Fruit fly (Drosophila melanogaster) whole organism, embryonic: ENCODE data around the gene NANS.

ENCODE experiments used
- Aef1 ChIP-seq: fragments of 200-800 bp; sonication (Bioruptor generic); IDR thresholded peaks from 3 replicates; pipeline ENCODE4 v1.3.6; 2022; ENCODE audit warnings: missing biosample characterization, missing genetic modification characterization
- Atf6 ChIP-seq: fragments of 200-800 bp; sonication (Bioruptor generic); IDR thresholded peaks from 2 replicates; pipeline ENCODE4 v1.3.6; 2022; ENCODE audit warnings: missing biosample characterization, missing genetic modification characterization
- B-H2 ChIP-seq: fragments of 200-800 bp; sonication (Bioruptor generic); optimal IDR thresholded peaks from 2 replicates; lab custom pipeline; 2018; ENCODE audit warnings: missing biosample characterization, mild to moderate bottlenecking, missing genetic modification characterization
- CG10543 ChIP-seq: fragments of 200-800 bp; sonication (Bioruptor generic); optimal IDR thresholded peaks from 3 replicates; lab custom pipeline; 2017; ENCODE audit warnings: missing biosample characterization, mild to moderate bottlenecking, missing genetic modification characterization, moderate library complexity
- CG1603 ChIP-seq: fragments of 200-800 bp; sonication (Bioruptor generic); optimal IDR thresholded peaks from 2 replicates; lab custom pipeline; 2019; ENCODE audit warnings: missing biosample characterization, mild to moderate bottlenecking, missing genetic modification characterization, moderate library complexity
- CG17186 ChIP-seq: fragments of 200-800 bp; sonication (Bioruptor generic); optimal IDR thresholded peaks from 3 replicates; lab custom pipeline; 2017; ENCODE audit warnings: missing biosample characterization, missing genetic modification reagents, missing genetic modification characterization
- CG2129 ChIP-seq: fragments of 200-800 bp; sonication (Bioruptor generic); IDR thresholded peaks from 2 replicates; pipeline ENCODE4 v1.3.6; 2022; ENCODE audit warnings: missing biosample characterization, missing genetic modification characterization; ENCODE audit not compliant: partially characterized antibody
- CG30431 ChIP-seq: fragments of 200-800 bp; sonication (Bioruptor generic); optimal IDR thresholded peaks from 2 replicates; lab custom pipeline; 2017; ENCODE audit warnings: missing biosample characterization, missing genetic modification characterization
- CG43689 ChIP-seq: fragments of 200-800 bp; sonication (Bioruptor generic); IDR thresholded peaks from 2 replicates; pipeline ENCODE4 v1.3.6; 2022; ENCODE audit warnings: missing biosample characterization, missing genetic modification characterization
- CG5180 ChIP-seq: fragments of 200-800 bp; sonication (Bioruptor generic); optimal IDR thresholded peaks from 3 replicates; lab custom pipeline; 2017; ENCODE audit warnings: missing biosample characterization, missing genetic modification characterization, mild to moderate bottlenecking, moderate library complexity, missing genetic modification reagents
- CG6689 ChIP-seq: fragments of 200-800 bp; sonication (Bioruptor generic); IDR thresholded peaks from 2 replicates; pipeline ENCODE4 v1.3.6; 2022; ENCODE audit warnings: missing biosample characterization, missing genetic modification characterization
- CG7786 ChIP-seq: fragments of 200-800 bp; sonication (Bioruptor generic); optimal IDR thresholded peaks from 2 replicates; lab custom pipeline; 2016; ENCODE audit warnings: missing biosample characterization, missing genetic modification characterization
- CG8359 ChIP-seq: fragments of 200-800 bp; sonication (Bioruptor generic); optimal IDR thresholded peaks from 2 replicates; lab custom pipeline; 2017; ENCODE audit warnings: missing biosample characterization, mild to moderate bottlenecking, missing genetic modification characterization, borderline replicate concordance
- CG9215 ChIP-seq: fragments of 200-800 bp; sonication (Bioruptor generic); IDR thresholded peaks from 2 replicates; pipeline ENCODE4 v1.3.6; 2022; ENCODE audit warnings: missing biosample characterization, missing genetic modification characterization
- CG9437 ChIP-seq: fragments of 200-800 bp; sonication (Bioruptor generic); optimal IDR thresholded peaks from 2 replicates; lab custom pipeline; 2018; ENCODE audit warnings: missing biosample characterization, mild to moderate bottlenecking, missing genetic modification characterization
- CG9876 ChIP-seq: fragments of 200-800 bp; sonication (Bioruptor generic); optimal IDR thresholded peaks from 2 replicates; lab custom pipeline; 2016; ENCODE audit warnings: missing biosample characterization, missing genetic modification characterization
- CTCF ChIP-seq: fragments of 200-800 bp; sonication (Bioruptor generic); optimal IDR thresholded peaks from 2 replicates; lab custom pipeline; 2017; ENCODE audit warnings: missing biosample characterization, mild to moderate bottlenecking, missing genetic modification characterization, moderate library complexity
- CkIIα-i1 ChIP-seq: fragments of 200-800 bp; sonication (Bioruptor generic); IDR thresholded peaks from 2 replicates; pipeline ENCODE4 v1.3.6; 2022; ENCODE audit warnings: missing biosample characterization, missing genetic modification characterization
- Dfd ChIP-seq, 2 experiments: fragments of >200 bp; optimal IDR thresholded peaks; 2 replicates each; lab custom pipeline; 2017; ENCODE audit warnings: missing biosample characterization in 2 of 2, missing genetic modification characterization in 2 of 2
- Doc3 ChIP-seq: fragments of 200-800 bp; sonication (Bioruptor generic); IDR thresholded peaks from 3 replicates; pipeline ENCODE4 v1.3.6; 2022; ENCODE audit warnings: missing biosample characterization, missing genetic modification characterization; ENCODE audit not compliant: partially characterized antibody
- Dp ChIP-seq: fragments of 200-800 bp; sonication (Bioruptor generic); optimal IDR thresholded peaks from 2 replicates; lab custom pipeline; 2018; ENCODE audit warnings: missing biosample characterization, mild to moderate bottlenecking, missing genetic modification characterization, moderate library complexity
- ERR ChIP-seq: fragments of 200-800 bp; sonication (Bioruptor generic); optimal IDR thresholded peaks from 2 replicates; lab custom pipeline; 2016; ENCODE audit warnings: missing biosample characterization, missing genetic modification characterization
- HLH3B ChIP-seq: fragments of 200-800 bp; sonication (Bioruptor generic); IDR thresholded peaks from 2 replicates; pipeline ENCODE4 v1.3.6; 2022; ENCODE audit warnings: missing biosample characterization, missing genetic modification characterization
- Hand ChIP-seq: fragments of 200-800 bp; sonication (Bioruptor generic); optimal IDR thresholded peaks from 2 replicates; lab custom pipeline; 2017; ENCODE audit warnings: mild to moderate bottlenecking, missing biosample characterization, missing genetic modification reagents, missing genetic modification characterization
- Hmx ChIP-seq: fragments of 200-800 bp; sonication (Bioruptor generic); optimal IDR thresholded peaks from 2 replicates; lab custom pipeline; 2016; ENCODE audit warnings: missing biosample characterization, missing genetic modification characterization
- MESR4 ChIP-seq: fragments of 200-800 bp; sonication (Bioruptor generic); optimal IDR thresholded peaks from 2 replicates; lab custom pipeline; 2018; ENCODE audit warnings: missing biosample characterization, mild to moderate bottlenecking, missing genetic modification characterization, moderate library complexity
- Max ChIP-seq: fragments of 200-800 bp; sonication (Bioruptor generic); optimal IDR thresholded peaks from 2 replicates; lab custom pipeline; 2016; ENCODE audit warnings: missing biosample characterization, mild to moderate bottlenecking, missing genetic modification characterization
- Meics ChIP-seq: fragments of 200-800 bp; sonication (Bioruptor generic); optimal IDR thresholded peaks from 2 replicates; lab custom pipeline; 2017; ENCODE audit warnings: missing biosample characterization, mild to moderate bottlenecking, missing genetic modification characterization
- NFAT ChIP-seq: fragments of 200-800 bp; sonication (Bioruptor generic); IDR thresholded peaks from 2 replicates; pipeline ENCODE4 v1.3.6; 2022; ENCODE audit warnings: missing biosample characterization, missing genetic modification characterization
- ac ChIP-seq: fragments of 200-800 bp; sonication (Bioruptor generic); optimal IDR thresholded peaks from 3 replicates; lab custom pipeline; 2017; ENCODE audit warnings: missing biosample characterization, mild to moderate bottlenecking, missing genetic modification characterization
- chinmo ChIP-seq: fragments of 200-800 bp; sonication (Bioruptor generic); IDR thresholded peaks from 4 replicates; pipeline ENCODE4 v1.3.6; 2022; ENCODE audit warnings: missing biosample characterization, missing genetic modification characterization; ENCODE audit not compliant: partially characterized antibody
- dm ChIP-seq: fragments of 200-800 bp; sonication (Bioruptor generic); optimal IDR thresholded peaks from 3 replicates; lab custom pipeline; 2016; ENCODE audit warnings: missing biosample characterization, missing genetic modification characterization
- fd64A ChIP-seq: fragments of 200-800 bp; sonication (Bioruptor generic); optimal IDR thresholded peaks from 3 replicates; lab custom pipeline; 2018; ENCODE audit warnings: missing biosample characterization, mild to moderate bottlenecking, missing genetic modification characterization
- ftz-f1 ChIP-seq: fragments of 200-800 bp; sonication (Bioruptor generic); optimal IDR thresholded peaks from 2 replicates; lab custom pipeline; 2016; ENCODE audit warnings: missing biosample characterization, missing genetic modification characterization
- gce ChIP-seq: fragments of 200-800 bp; sonication (Bioruptor generic); IDR thresholded peaks from 3 replicates; pipeline ENCODE4 v1.3.6; 2022; ENCODE audit warnings: missing biosample characterization, missing genetic modification characterization
- hb ChIP-seq: fragments of 200-800 bp; sonication (Bioruptor generic); IDR thresholded peaks from 3 replicates; pipeline ENCODE4 v1.3.6; 2022; ENCODE audit warnings: missing biosample characterization, missing genetic modification characterization; ENCODE audit not compliant: partially characterized antibody
- jing ChIP-seq: fragments of 200-800 bp; sonication (Bioruptor generic); optimal IDR thresholded peaks from 2 replicates; lab custom pipeline; 2018; ENCODE audit warnings: missing biosample characterization, mild to moderate bottlenecking, missing genetic modification characterization
- lbe ChIP-seq: fragments of 200-800 bp; sonication (Bioruptor generic); optimal IDR thresholded peaks from 2 replicates; lab custom pipeline; 2016; ENCODE audit warnings: missing biosample characterization, mild to moderate bottlenecking, missing genetic modification characterization
- mld ChIP-seq: fragments of 200-800 bp; sonication (Bioruptor generic); IDR thresholded peaks from 3 replicates; pipeline ENCODE4 v1.3.6; 2022; ENCODE audit warnings: missing biosample characterization, missing genetic modification characterization; ENCODE audit not compliant: partially characterized antibody
- org-1 ChIP-seq: fragments of 200-800 bp; sonication (Bioruptor generic); optimal IDR thresholded peaks from 2 replicates; lab custom pipeline; 2017; ENCODE audit warnings: missing biosample characterization, missing genetic modification characterization
- pzg ChIP-seq: fragments of 200-800 bp; sonication (Bioruptor generic); optimal IDR thresholded peaks from 3 replicates; lab custom pipeline; 2018; ENCODE audit warnings: missing biosample characterization, mild to moderate bottlenecking, missing genetic modification characterization, moderate library complexity
- ranshi ChIP-seq: fragments of 200-800 bp; sonication (Bioruptor generic); IDR thresholded peaks from 2 replicates; pipeline ENCODE4 v1.3.6; 2022; ENCODE audit warnings: missing biosample characterization, missing genetic modification characterization
- rib ChIP-seq: fragments of 200-800 bp; sonication (Bioruptor generic); IDR thresholded peaks from 2 replicates; pipeline ENCODE4 v1.3.6; 2022; ENCODE audit warnings: missing biosample characterization, missing genetic modification characterization
- sima ChIP-seq: fragments of 200-800 bp; sonication (Bioruptor generic); optimal IDR thresholded peaks from 2 replicates; lab custom pipeline; 2016; ENCODE audit warnings: missing biosample characterization, missing genetic modification characterization
- ssp ChIP-seq: fragments of 200-800 bp; sonication (Bioruptor generic); IDR thresholded peaks from 2 replicates; pipeline ENCODE4 v1.3.6; 2022; ENCODE audit warnings: missing biosample characterization, missing genetic modification characterization
- stwl ChIP-seq: fragments of 200-800 bp; sonication (Bioruptor generic); optimal IDR thresholded peaks from 3 replicates; lab custom pipeline; 2018; ENCODE audit warnings: missing biosample characterization, mild to moderate bottlenecking, missing genetic modification characterization, moderate library complexity
- tgo ChIP-seq: fragments of 200-800 bp; sonication (Bioruptor generic); IDR thresholded peaks from 3 replicates; pipeline ENCODE4 v1.3.6; 2022; ENCODE audit warnings: missing biosample characterization, missing genetic modification characterization
- tin ChIP-seq: fragments of 200-800 bp; sonication (Bioruptor generic); optimal IDR thresholded peaks from 3 replicates; lab custom pipeline; 2016; ENCODE audit warnings: missing biosample characterization, missing genetic modification characterization
- trem ChIP-seq: fragments of 200-800 bp; optimal IDR thresholded peaks from 3 replicates; lab custom pipeline; 2019; ENCODE audit warnings: missing biosample characterization, mild to moderate bottlenecking, missing genetic modification characterization, moderate library complexity
- twi ChIP-seq: fragments of 200-800 bp; optimal IDR thresholded peaks from 2 replicates; lab custom pipeline; 2019; ENCODE audit warnings: missing biosample characterization, mild to moderate bottlenecking, missing genetic modification characterization, moderate library complexity
- zen ChIP-seq: fragments of 200-800 bp; sonication (Bioruptor generic); optimal IDR thresholded peaks from 3 replicates; lab custom pipeline; 2018; ENCODE audit warnings: missing biosample characterization, mild to moderate bottlenecking, missing genetic modification characterization, moderate library complexity

Gene NANS

DNA sequence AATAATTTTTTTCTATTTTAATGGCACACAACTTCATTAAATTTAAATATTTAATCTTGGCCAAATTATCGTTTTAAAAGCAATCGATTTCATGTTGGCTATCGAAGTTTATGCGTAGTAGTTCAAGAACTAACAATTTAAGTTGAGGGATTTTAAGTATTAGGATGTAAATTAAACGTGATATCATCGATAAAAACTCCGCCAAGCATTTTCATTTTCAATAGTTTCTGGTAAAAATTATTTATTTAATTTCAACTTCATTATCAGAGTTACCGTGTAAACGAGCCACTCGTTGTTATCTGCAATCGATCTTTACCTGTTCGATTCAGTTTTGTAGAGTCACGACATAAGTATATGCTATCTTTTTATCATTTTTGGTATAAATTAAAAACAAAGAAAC, 23.4 kb upstream of the NANS start (continued):
- TF ChIP-seq NFAT (GFP tag; lab: Robert Waterston, UW) = peak; percentile 92
- TF ChIP-seq CG7786 = peak; percentile 89
- TF ChIP-seq Atf6 = peak; percentile 96
- peak; percentile 94 for TF ChIP-seq CG30431 (GFP tag; lab: Kevin White, UChicago)
- TF ChIP-seq chinmo (GFP tag; lab: Robert Waterston, UW) = no peak
- peak; percentile 97 for TF ChIP-seq HLH3B (GFP tag; lab: Robert Waterston, UW)
- peak; percentile 96 for TF ChIP-seq ranshi (GFP tag; lab: Robert Waterston, UW)
- peak; percentile 100 for TF ChIP-seq CG10543 (GFP tag; lab: Kevin White, UChicago)
- TF ChIP-seq CkIIα-i1 (GFP tag; lab: Robert Waterston, UW) = peak; percentile 71; the same call in 1 of the 2 replicates
- TF ChIP-seq sima (GFP tag; lab: Kevin White, UChicago) = peak; percentile 91
- TF ChIP-seq ssp (GFP tag; lab: Robert Waterston, UW) = peak; percentile 76
- TF ChIP-seq B-H2 (GFP tag; lab: Kevin White, UChicago) = peak; percentile 98
- peak; percentile 92 for TF ChIP-seq CG9437
- peak; percentile 91 for TF ChIP-seq CG5180 (GFP tag; lab: Kevin White, UChicago)
- peak; percentile 97 for TF ChIP-seq CG17186
- peak; percentile 85 for TF ChIP-seq dm (GFP tag; lab: Kevin White, UChicago)
- peak; percentile 47 for TF ChIP-seq Dp (GFP tag; lab: Kevin White, UChicago)
- peak; percentile 80; the same call in 1 of the 2 replicates for TF ChIP-seq CG9215
- peak; percentile 73 for TF ChIP-seq MESR4 (GFP tag; lab: Kevin White, UChicago)
- peak; percentile 95 for TF ChIP-seq ac (GFP tag; lab: Kevin White, UChicago)
- peak; percentile 93 for TF ChIP-seq jing (GFP tag; lab: Kevin White, UChicago)
- peak; percentile 97 for TF ChIP-seq gce (GFP tag; lab: Robert Waterston, UW)
- TF ChIP-seq Aef1 = peak; percentile 95
- TF ChIP-seq lbe (GFP tag; lab: Kevin White, UChicago) = peak; percentile 97
- peak; percentile 95 for TF ChIP-seq tgo (GFP tag; lab: Robert Waterston, UW)
- TF ChIP-seq Hmx = peak; percentile 87
- peak; percentile 97 for TF ChIP-seq CG6689 (GFP tag; lab: Robert Waterston, UW)
- peak; percentile 92 for TF ChIP-seq Hand (GFP tag; lab: Kevin White, UChicago)
- peak; percentile 92 for TF ChIP-seq ERR
- peak; percentile 90 for TF ChIP-seq org-1 (GFP tag; lab: Kevin White, UChicago)
- peak; percentile 86 for TF ChIP-seq rib (GFP tag; lab: Robert Waterston, UW)
- peak; percentile 97 for TF ChIP-seq twi
- TF ChIP-seq mld (GFP tag; lab: Robert Waterston, UW) = no peak
- TF ChIP-seq CG1603 (tag; lab: Kevin White, UChicago) = peak; percentile 97
- TF ChIP-seq fd64A (GFP tag; lab: Kevin White, UChicago) = peak; percentile 95
- peak; percentile 100 for TF ChIP-seq zen
- peak; percentile 99 for TF ChIP-seq stwl (tag; lab: Kevin White, UChicago)
- TF ChIP-seq ftz-f1 (GFP tag; lab: Kevin White, UChicago) = peak; percentile 45
- TF ChIP-seq Doc3 (GFP tag; lab: Robert Waterston, UW) = 0 out of 3 replicates have a peak, but pooled peaks have one; percentile 44
- TF ChIP-seq CG9876 (GFP tag; lab: Kevin White, UChicago) = peak; percentile 84
- peak; percentile 88 for TF ChIP-seq CG43689 (GFP tag; lab: Robert Waterston, UW)
- peak; percentile 100 for TF ChIP-seq Max (GFP tag; lab: Kevin White, UChicago)
- peak; percentile 70 for TF ChIP-seq CTCF (GFP tag; lab: Kevin White, UChicago)
- TF ChIP-seq tin (GFP tag; lab: Kevin White, UChicago) = peak; percentile 100
- peak; percentile 92 for TF ChIP-seq CG8359
- TF ChIP-seq CG2129 (GFP tag; lab: Robert Waterston, UW) = no peak
- TF ChIP-seq trem (tag; lab: Kevin White, UChicago) = peak; percentile 98
- TF ChIP-seq Dfd (GFP tag; optimal IDR thresholded peaks at IDR 0.05; lab: Kevin White, UChicago) = no peak
- TF ChIP-seq pzg (GFP tag; lab: Kevin White, UChicago) = peak; percentile 46
- TF ChIP-seq hb (GFP tag; lab: Robert Waterston, UW) = no peak
- TF ChIP-seq Meics (GFP tag; lab: Kevin White, UChicago) = peak; percentile 99
